Worm (Caenorhabditis elegans) whole organism, L1 larva: ENCODE results near the gene ndx-6.

ENCODE experiments used
- Y116A8C.19 ChIP-seq: sonication (generic microtip); optimal IDR thresholded peaks from 2 replicates; lab custom pipeline; 2016; ENCODE audit warnings: missing compliant biosample characterization, missing genetic modification characterization, borderline replicate concordance
- blmp-1 ChIP-seq: fragments of 150-350 bp; optimal IDR thresholded peaks from 2 replicates; lab custom pipeline; 2014; ENCODE audit warnings: missing biosample characterization, missing genetic modification characterization
- dsc-1 ChIP-seq: sonication (generic microtip); optimal IDR thresholded peaks from 2 replicates; lab custom pipeline; 2016; ENCODE audit warnings: mild to moderate bottlenecking, missing genetic modification characterization, missing compliant biosample characterization
- fkh-10 ChIP-seq: sonication (generic microtip); optimal IDR thresholded peaks from 2 replicates; lab custom pipeline; 2017; ENCODE audit warnings: missing biosample characterization, missing genetic modification reagents, missing genetic modification characterization
- hlh-4 ChIP-seq: sonication (generic microtip); optimal IDR thresholded peaks from 2 replicates; lab custom pipeline; 2016; ENCODE audit warnings: mild to moderate bottlenecking, missing genetic modification characterization, missing compliant biosample characterization
- mdl-1 ChIP-seq, 2 experiments: fragments of 150-350 bp; optimal IDR thresholded peaks; 2 replicates each; lab custom pipeline; 2014 to 2017; ENCODE audit warnings: missing biosample characterization in 2 of 2, missing genetic modification characterization in 2 of 2, inconsistent platforms in 1 of 2
- pag-3 ChIP-seq: sonication (generic microtip); optimal IDR thresholded peaks from 2 replicates; lab custom pipeline; 2017; ENCODE audit warnings: missing genetic modification characterization, mild to moderate bottlenecking, missing compliant biosample characterization, antibody characterized with exemption, borderline replicate concordance; ENCODE audit not compliant: insufficient read depth
- rnt-1 ChIP-seq: sonication (generic microtip); optimal IDR thresholded peaks from 2 replicates; lab custom pipeline; 2016; ENCODE audit warnings: mild to moderate bottlenecking, missing genetic modification characterization, moderate library complexity, missing compliant biosample characterization
- snpc-4 ChIP-seq: fragments of 150-350 bp; optimal IDR thresholded peaks from 2 replicates; lab custom pipeline; 2014; ENCODE audit warnings: missing biosample characterization, missing genetic modification characterization
- unc-30 ChIP-seq: sonication (generic microtip); optimal IDR thresholded peaks from 2 replicates; lab custom pipeline; 2017; ENCODE audit warnings: missing biosample characterization, missing genetic modification characterization

DNA sequence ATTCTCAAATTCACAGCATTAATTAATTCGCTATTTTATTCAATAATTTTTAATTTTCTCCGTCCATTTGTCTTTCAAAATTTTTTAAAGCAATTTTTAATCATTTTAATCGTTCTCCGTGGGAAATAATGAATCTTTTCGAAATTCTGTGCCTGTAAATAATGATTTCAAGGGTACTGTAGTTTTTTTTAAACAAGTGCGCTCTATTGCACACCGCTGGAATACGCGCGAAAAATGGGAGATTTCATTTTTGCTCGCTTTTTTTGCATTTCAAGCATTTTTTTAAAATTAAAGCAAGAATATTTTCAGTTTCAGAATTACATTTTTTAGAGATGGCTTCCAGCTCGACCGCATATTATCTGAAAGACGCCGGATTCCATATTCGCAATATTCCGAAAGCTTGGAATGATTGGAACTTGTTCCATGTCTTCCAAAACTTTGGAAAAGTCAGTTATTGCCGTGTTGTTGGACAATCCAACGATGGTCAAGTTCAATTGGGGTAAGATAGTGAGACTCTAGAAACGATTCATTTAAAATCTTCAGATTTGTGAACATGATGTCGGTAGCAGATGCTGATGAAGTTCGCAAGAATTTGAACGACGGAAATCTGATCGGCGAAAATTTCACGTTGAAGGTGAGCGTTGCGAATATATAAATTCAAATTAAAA lies 31.4 kb upstream of the ndx-6 start, which contains the start of gene tofu-6:
- TF ChIP-seq mdl-1 (tag; optimal IDR thresholded peaks at IDR 0.05; lab: Kevin White, UChicago) (no peak), snpc-4 (tag; lab: Kevin White, UChicago) (no peak), rnt-1 (tag; lab: Kevin White, UChicago) (no peak), Y116A8C.19 (tag; lab: Kevin White, UChicago) (no peak), blmp-1 (tag; lab: Kevin White, UChicago) (peak; percentile 30), unc-30 (tag; lab: Kevin White, UChicago) (no peak), dsc-1 (tag; lab: Kevin White, UChicago) (no peak), hlh-4 (tag; lab: Kevin White, UChicago) (no peak), pag-3 (tag; lab: Kevin White, UChicago) (no peak), fkh-10 (GFP tag; lab: Kevin White, UChicago) (no peak)
